Worm (Caenorhabditis elegans) whole organism, L4 larva: ENCODE measurements around the gene vab-2.

ENCODE experiments used
- F37D6.2 ChIP-seq: sonication (generic microtip); optimal IDR thresholded peaks from 2 replicates; lab custom pipeline; 2016; ENCODE audit warnings: mild to moderate bottlenecking, missing genetic modification characterization, missing compliant biosample characterization
- T20F7.1 ChIP-seq: fragments of 200-800 bp; sonication (Bioruptor generic); optimal IDR thresholded peaks from 2 replicates; lab custom pipeline; 2018; ENCODE audit warnings: mild to moderate bottlenecking, missing genetic modification characterization, missing compliant biosample characterization
- T26A8.4 ChIP-seq: fragments of 200-800 bp; sonication (Bioruptor generic); IDR thresholded peaks from 2 replicates; pipeline ENCODE4 v1.3.6; 2022; ENCODE audit warnings: missing genetic modification characterization, missing compliant biosample characterization
- Y75B8A.6 ChIP-seq: fragments of 200-800 bp; sonication (Bioruptor generic); IDR thresholded peaks from 2 replicates; pipeline ENCODE4 v1.3.6; 2022; ENCODE audit warnings: missing genetic modification reagents, missing genetic modification characterization, missing compliant biosample characterization
- aha-1 ChIP-seq: fragments of 150-350 bp; peaks from one replicate; lab custom pipeline; 2014; ENCODE audit warnings: missing biosample characterization, missing genetic modification characterization
- aly-2 ChIP-seq: sonication (generic microtip); optimal IDR thresholded peaks from 2 replicates; lab custom pipeline; 2018; ENCODE audit warnings: missing biosample characterization, missing genetic modification characterization
- ceh-28 ChIP-seq: fragments of 150-350 bp; optimal IDR thresholded peaks from 2 replicates; lab custom pipeline; 2014; ENCODE audit warnings: missing biosample characterization, missing genetic modification reagents, missing genetic modification characterization
- ces-1 ChIP-seq: fragments of 150-350 bp; sonication (generic microtip); optimal IDR thresholded peaks from 4 replicates; lab custom pipeline; 2014; ENCODE audit warnings: missing biosample characterization, missing genetic modification reagents, missing genetic modification characterization
- daf-12 ChIP-seq: fragments of 150-350 bp; optimal IDR thresholded peaks from 2 replicates; lab custom pipeline; 2014; ENCODE audit warnings: missing biosample characterization, missing genetic modification reagents, missing genetic modification characterization
- daf-16 ChIP-seq, 3 experiments: sonication (generic microtip); optimal IDR thresholded peaks; 2 replicates each; lab custom pipeline; 2016 to 2017; ENCODE audit warnings: missing genetic modification characterization in 3 of 3, missing genetic modification reagents in 3 of 3, mild to moderate bottlenecking in 2 of 3, missing compliant biosample characterization in 2 of 3, missing biosample characterization in 1 of 3, moderate library complexity in 1 of 3
- dve-1 ChIP-seq: sonication (generic microtip); optimal IDR thresholded peaks from 2 replicates; lab custom pipeline; 2017; ENCODE audit warnings: antibody characterized with exemption, mild to moderate bottlenecking, missing genetic modification characterization, missing compliant biosample characterization; ENCODE audit not compliant: insufficient read depth
- fkh-10 ChIP-seq: fragments of 150-350 bp; optimal IDR thresholded peaks from 2 replicates; lab custom pipeline; 2014; ENCODE audit warnings: missing biosample characterization, missing genetic modification reagents, missing genetic modification characterization
- hlh-11 ChIP-seq: fragments of 200-800 bp; sonication (Bioruptor generic); optimal IDR thresholded peaks from 2 replicates; lab custom pipeline; 2018; ENCODE audit warnings: mild to moderate bottlenecking, missing genetic modification characterization, missing compliant biosample characterization
- hlh-30 ChIP-seq: sonication (generic microtip); optimal IDR thresholded peaks from 2 replicates; lab custom pipeline; 2017; ENCODE audit warnings: antibody characterized with exemption, mild to moderate bottlenecking, missing genetic modification characterization, missing compliant biosample characterization; ENCODE audit not compliant: insufficient read depth
- hmg-1.1 ChIP-seq: fragments of 200-800 bp; sonication (Bioruptor generic); IDR thresholded peaks from 2 replicates; pipeline ENCODE4 v1.3.6; 2022; ENCODE audit warnings: missing genetic modification reagents, missing genetic modification characterization, missing compliant biosample characterization
- jun-1 ChIP-seq: fragments of 150-350 bp; optimal IDR thresholded peaks from 2 replicates; lab custom pipeline; 2014; ENCODE audit warnings: missing biosample characterization, missing genetic modification reagents, missing genetic modification characterization
- lin-13 ChIP-seq: fragments of 150-350 bp; optimal IDR thresholded peaks from 2 replicates; lab custom pipeline; 2014; ENCODE audit warnings: missing biosample characterization, missing genetic modification reagents, missing genetic modification characterization
- lin-29 ChIP-seq: fragments of 200-800 bp; sonication (Bioruptor generic); IDR thresholded peaks from 2 replicates; pipeline ENCODE4 v1.3.6; 2022; ENCODE audit warnings: missing genetic modification reagents, missing genetic modification characterization, missing compliant biosample characterization
- lsy-2 ChIP-seq, 2 experiments: fragments of 150-350 bp in 1 of 2; sonication (generic microtip) in 1 of 2; optimal IDR thresholded peaks; 2 replicates each; lab custom pipeline; 2014 to 2017; ENCODE audit warnings: missing biosample characterization in 2 of 2, missing genetic modification characterization in 2 of 2
- madf-5 ChIP-seq, 2 experiments: fragments of 200-800 bp; sonication (Bioruptor generic); IDR thresholded peaks; 2 replicates each; pipeline ENCODE4 v1.3.6; 2022; ENCODE audit warnings: missing compliant biosample characterization in 2 of 2, missing genetic modification characterization in 2 of 2
- madf-9 ChIP-seq: fragments of 200-800 bp; sonication (Bioruptor generic); conservative IDR thresholded peaks from 2 replicates; pipeline ENCODE4 v1.3.6; 2022; ENCODE audit warnings: missing genetic modification reagents, missing genetic modification characterization, missing compliant biosample characterization
- mdl-1 ChIP-seq, 2 experiments: fragments of 150-350 bp in 1 of 2; sonication (generic microtip) in 1 of 2; optimal IDR thresholded peaks; 2 replicates each; lab custom pipeline; 2014 to 2017; ENCODE audit warnings: missing biosample characterization in 2 of 2, missing genetic modification characterization in 2 of 2
- mes-2 ChIP-seq: sonication (generic microtip); optimal IDR thresholded peaks from 2 replicates; lab custom pipeline; 2016; ENCODE audit warnings: missing genotype, mild to moderate bottlenecking, missing genetic modification characterization, missing compliant biosample characterization; ENCODE audit not compliant: poor library complexity, severe bottlenecking
- nhr-10 ChIP-seq: fragments of 150-350 bp; optimal IDR thresholded peaks from 2 replicates; lab custom pipeline; 2014; ENCODE audit warnings: missing biosample characterization, missing genetic modification characterization
- nhr-102 ChIP-seq: sonication (generic microtip); optimal IDR thresholded peaks from 2 replicates; lab custom pipeline; 2016; ENCODE audit warnings: mild to moderate bottlenecking, missing genetic modification characterization, moderate library complexity, missing compliant biosample characterization
- nhr-11 ChIP-seq: fragments of 150-350 bp; optimal IDR thresholded peaks from 2 replicates; lab custom pipeline; 2014; ENCODE audit warnings: missing biosample characterization, missing genetic modification characterization
- nhr-28 ChIP-seq: fragments of 150-350 bp; optimal IDR thresholded peaks from 2 replicates; lab custom pipeline; 2014; ENCODE audit warnings: missing biosample characterization, missing genetic modification characterization
- pha-4 ChIP-seq, 2 experiments: fragments of 150-350 bp in 1 of 2; fragments of 200-800 bp in 1 of 2; sonication (Bioruptor generic) in 1 of 2; IDR thresholded peaks in 1 of 2; optimal IDR thresholded peaks in 1 of 2; 2 replicates each; pipeline versions ENCODE4 v1.3.6 to Lab custom; 2014 to 2022; ENCODE audit warnings: missing genetic modification characterization in 2 of 2, missing genetic modification reagents in 2 of 2, missing biosample characterization in 1 of 2, missing compliant biosample characterization in 1 of 2
- pqm-1 ChIP-seq: sonication (generic microtip); optimal IDR thresholded peaks from 2 replicates; lab custom pipeline; 2017; ENCODE audit warnings: missing biosample characterization, missing genetic modification characterization
- rbr-2 ChIP-seq: sonication (generic microtip); optimal IDR thresholded peaks from 2 replicates; lab custom pipeline; 2016; ENCODE audit warnings: missing genotype, missing genetic modification characterization, missing compliant biosample characterization
- set-16 ChIP-seq: fragments of 200-800 bp; sonication (Bioruptor generic); IDR thresholded peaks from 2 replicates; pipeline ENCODE4 v1.3.6; 2022; ENCODE audit warnings: missing genetic modification reagents, missing genetic modification characterization, missing compliant biosample characterization
- tra-1 ChIP-seq: fragments of 200-800 bp; sonication (Bioruptor generic); IDR thresholded peaks from 2 replicates; pipeline ENCODE4 v1.3.6; 2022; ENCODE audit warnings: missing genetic modification reagents, missing genetic modification characterization, missing compliant biosample characterization
- unc-130 ChIP-seq: sonication (generic microtip); optimal IDR thresholded peaks from 2 replicates; lab custom pipeline; 2016; ENCODE audit warnings: missing genetic modification reagents, missing genetic modification characterization, missing compliant biosample characterization
- unc-62 ChIP-seq, 3 experiments: fragments of 150-350 bp in 1 of 3; sonication (generic microtip); optimal IDR thresholded peaks in 2 of 3; peaks in 1 of 3; 1 replicate in 1 of 3; 2 replicates in 2 of 3; lab custom pipeline; 2014 to 2017; ENCODE audit warnings: missing biosample characterization in 3 of 3, missing genetic modification characterization in 3 of 3, missing genetic modification reagents in 3 of 3, missing genotype in 1 of 3
- zip-11 ChIP-seq: fragments of 200-800 bp; sonication (Bioruptor generic); IDR thresholded peaks from 2 replicates; pipeline ENCODE4 v1.3.6; 2022; ENCODE audit warnings: missing genetic modification characterization, missing compliant biosample characterization
- zip-2 ChIP-seq: fragments of 150-350 bp; optimal IDR thresholded peaks from 2 replicates; lab custom pipeline; 2014; ENCODE audit warnings: missing biosample characterization, missing genetic modification characterization
- ztf-7 ChIP-seq: fragments of 150-350 bp; optimal IDR thresholded peaks from 2 replicates; lab custom pipeline; 2014; ENCODE audit warnings: missing biosample characterization, missing genetic modification characterization

vab-2 gene

ce11 chrIV:3814553-3815258 is 48.1 kb upstream of the vab-2 start (continued):
- TF ChIP-seq lin-29 (GFP tag; lab: Robert Waterston, UW) (no peak), pqm-1 (peak; percentile 43), T26A8.4 (no peak), dve-1 (tag; lab: Kevin White, UChicago) (peak; percentile 54), T20F7.1 (GFP tag; lab: Kevin White, UChicago) (no peak), aly-2 (tag; lab: Kevin White, UChicago) (no peak), daf-12 (tag; lab: Kevin White, UChicago) (no peak), madf-5 (GFP tag; IDR thresholded peaks at IDR 0.05; lab: Robert Waterston, UW) (no peak), hlh-11 (peak; percentile 43), nhr-102 (tag; lab: Kevin White, UChicago) (no peak), mdl-1 (tag; optimal IDR thresholded peaks at IDR 0.05; lab: Kevin White, UChicago) (peak in 1 of 2 experiments; percentile 4), nhr-28 (tag; lab: Kevin White, UChicago) (peak; percentile 55), ceh-28 (tag; lab: Kevin White, UChicago) (no peak)
- TF ChIP-seq, all 104 proteins: peak for 12

- peak; percentile 78 for TF ChIP-seq set-16 (GFP tag; lab: Robert Waterston, UW)
- TF ChIP-seq nhr-10 (tag; lab: Kevin White, UChicago), result no peak
- no peak for TF ChIP-seq aly-2 (tag; lab: Kevin White, UChicago)
Measured at ce11 chrIV:3812812-3813211, 46.2 kb upstream of the vab-2 start.

ce11 chrIV:3807545-3807944 is 40.9 kb upstream of the vab-2 start:
- TF ChIP-seq mes-2 (tag; lab: Kevin White, UChicago) (peak; percentile 53), unc-130 (GFP tag; lab: Kevin White, UChicago) (no peak), ztf-7 (tag; lab: Kevin White, UChicago) (no peak), aha-1 (tag; lab: Kevin White, UChicago) (peak; percentile 12)

ce11 chrIV:3807092-3807491 is 40.5 kb upstream of the vab-2 start, which contains the start of gene M02B7.7:
M02B7.7 (minus strand) TSS chrIV:3807192.
- TF ChIP-seq mes-2 (tag; lab: Kevin White, UChicago), result peak; percentile 3
- no peak for TF ChIP-seq F37D6.2 (tag; lab: Kevin White, UChicago)

ce11 chrIV:3805219-3805618 is 38.6 kb upstream of the vab-2 start, which contains the start of gene fbxc-47:
fbxc-47 (plus strand) TSS chrIV:3805519.
- TF ChIP-seq unc-62 (GFP tag; optimal IDR thresholded peaks at IDR 0.05 in 1 of 2; lab: Kevin White, UChicago) (peak in 1 of 2 experiments; percentile 9), unc-62 (tag; optimal IDR thresholded peaks at IDR 0.05; lab: Kevin White, UChicago) (no peak), Y75B8A.6 (GFP tag; lab: Robert Waterston, UW) (no peak), nhr-11 (tag; lab: Kevin White, UChicago) (no peak)

- no peak for TF ChIP-seq rbr-2
- TF ChIP-seq tra-1 (GFP tag; lab: Robert Waterston, UW), result no peak
- TF ChIP-seq hlh-30 (tag; lab: Kevin White, UChicago), result peak; percentile 42
- no peak for TF ChIP-seq mdl-1 (tag; optimal IDR thresholded peaks at IDR 0.05; lab: Kevin White, UChicago)
- peak; percentile 59 for TF ChIP-seq dve-1 (tag; lab: Kevin White, UChicago)
- no peak for TF ChIP-seq pha-4 (GFP tag; IDR thresholded peaks at IDR 0.05; lab: Robert Waterston, UW)
- TF ChIP-seq pha-4 (tag; optimal IDR thresholded peaks at IDR 0.05; lab: Kevin White, UChicago), result no peak
- TF ChIP-seq hmg-1.1 (GFP tag; lab: Robert Waterston, UW), result 0 out of 2 replicates have a peak, but pooled peaks have one; percentile 27
- peak in 1 of 2 experiments; percentile 83 for TF ChIP-seq lsy-2 (tag; optimal IDR thresholded peaks at IDR 0.05; lab: Kevin White, UChicago)
- TF ChIP-seq daf-16 (GFP tag; optimal IDR thresholded peaks at IDR 0.05; lab: Kevin White, UChicago), result no peak
- peak; percentile 60 for TF ChIP-seq daf-16 (tag; optimal IDR thresholded peaks at IDR 0.05; lab: Kevin White, UChicago)
- peak; percentile 49 for TF ChIP-seq nhr-102 (tag; lab: Kevin White, UChicago)
- no peak for TF ChIP-seq zip-11 (GFP tag; lab: Robert Waterston, UW)
- TF ChIP-seq zip-2, result no peak
- TF ChIP-seq nhr-11 (tag; lab: Kevin White, UChicago), result peak; percentile 11
- TF ChIP-seq ces-1 (GFP tag; lab: Kevin White, UChicago), result no peak
- TF ChIP-seq jun-1 (tag; lab: Kevin White, UChicago), result no peak
- TF ChIP-seq mes-2 (tag; lab: Kevin White, UChicago), result peak; percentile 98
- TF ChIP-seq madf-9 (GFP tag; lab: Robert Waterston, UW), result peak; percentile 25; the same call in 1 of the 2 replicates
- TF ChIP-seq unc-130 (GFP tag; lab: Kevin White, UChicago), result peak; percentile 71
- no peak for TF ChIP-seq lin-13 (GFP tag; lab: Kevin White, UChicago)
- TF ChIP-seq pqm-1, result no peak
- TF ChIP-seq fkh-10 (GFP tag; lab: Kevin White, UChicago), result no peak
Measured at ce11 chrIV:3803252-3803651, 36.6 kb upstream of the vab-2 start, which contains the start of the genes algn-14 and M02B7.2. algn-14 (minus strand) TSS chrIV:3803426. M02B7.2 (plus strand) TSS chrIV:3803581.
